Worm (Caenorhabditis elegans) whole organism, L4 larva: ENCODE measurements around the gene sri-77.
"Not testable (repeated sequence)": the region's sequence is repeated elsewhere in the genome, so short reads cannot be mapped to it uniquely, and the experiment has no call there.

ENCODE experiments used
- F26F4.8 ChIP-seq: fragments of 200-800 bp; sonication (Bioruptor generic); conservative IDR thresholded peaks from 2 replicates; pipeline ENCODE4 v1.3.6; 2022; ENCODE audit warnings: missing genetic modification characterization, missing compliant biosample characterization
- F37D6.2 ChIP-seq: sonication (generic microtip); optimal IDR thresholded peaks from 2 replicates; lab custom pipeline; 2016; ENCODE audit warnings: mild to moderate bottlenecking, missing genetic modification characterization, missing compliant biosample characterization
- F49E8.2 ChIP-seq: sonication (generic microtip); optimal IDR thresholded peaks from 2 replicates; lab custom pipeline; 2016; ENCODE audit warnings: missing compliant biosample characterization, mild to moderate bottlenecking, missing genetic modification characterization, borderline replicate concordance
- Y105C5A.15 ChIP-seq: fragments of 200-800 bp; sonication (Bioruptor generic); IDR thresholded peaks from 2 replicates; pipeline ENCODE4 v1.3.6; 2022; ENCODE audit warnings: missing genetic modification characterization, missing compliant biosample characterization
- Y75B8A.6 ChIP-seq: fragments of 200-800 bp; sonication (Bioruptor generic); IDR thresholded peaks from 2 replicates; pipeline ENCODE4 v1.3.6; 2022; ENCODE audit warnings: missing genetic modification reagents, missing genetic modification characterization, missing compliant biosample characterization
- aha-1 ChIP-seq: fragments of 150-350 bp; peaks from one replicate; lab custom pipeline; 2014; ENCODE audit warnings: missing biosample characterization, missing genetic modification characterization
- aly-2 ChIP-seq: sonication (generic microtip); optimal IDR thresholded peaks from 2 replicates; lab custom pipeline; 2018; ENCODE audit warnings: missing biosample characterization, missing genetic modification characterization
- arid-1 ChIP-seq: fragments of 200-800 bp; sonication (Bioruptor generic); conservative IDR thresholded peaks from 2 replicates; pipeline ENCODE4 v1.3.6; 2022; ENCODE audit warnings: missing genetic modification reagents, missing genetic modification characterization, missing compliant biosample characterization
- ceh-32 ChIP-seq: sonication (generic microtip); optimal IDR thresholded peaks from 2 replicates; lab custom pipeline; 2016; ENCODE audit warnings: mild to moderate bottlenecking, missing genetic modification characterization, missing compliant biosample characterization; ENCODE audit not compliant: poor library complexity
- ceh-62 ChIP-seq: sonication (generic microtip); optimal IDR thresholded peaks from 2 replicates; lab custom pipeline; 2017; ENCODE audit warnings: missing biosample characterization, missing genetic modification characterization
- ceh-82 ChIP-seq: sonication (generic microtip); optimal IDR thresholded peaks from 2 replicates; lab custom pipeline; 2017; ENCODE audit warnings: missing biosample characterization, missing genetic modification characterization
- cey-2 ChIP-seq: sonication (generic microtip); optimal IDR thresholded peaks from 3 replicates; lab custom pipeline; 2017; ENCODE audit warnings: missing genetic modification characterization, mild to moderate bottlenecking, missing compliant biosample characterization, antibody characterized with exemption, borderline replicate concordance; ENCODE audit not compliant: insufficient read depth
- daf-16 ChIP-seq, 3 experiments: sonication (generic microtip); optimal IDR thresholded peaks; 2 replicates each; lab custom pipeline; 2016 to 2017; ENCODE audit warnings: missing genetic modification characterization in 3 of 3, missing genetic modification reagents in 3 of 3, mild to moderate bottlenecking in 2 of 3, missing compliant biosample characterization in 2 of 3, missing biosample characterization in 1 of 3, moderate library complexity in 1 of 3
- daf-19 ChIP-seq: fragments of 200-800 bp; sonication (Bioruptor generic); conservative IDR thresholded peaks from 2 replicates; pipeline ENCODE4 v1.3.6; 2022; ENCODE audit warnings: missing genetic modification characterization, missing compliant biosample characterization
- fkh-10 ChIP-seq: fragments of 150-350 bp; optimal IDR thresholded peaks from 2 replicates; lab custom pipeline; 2014; ENCODE audit warnings: missing biosample characterization, missing genetic modification reagents, missing genetic modification characterization
- fos-1 ChIP-seq: fragments of 150-350 bp; optimal IDR thresholded peaks from 2 replicates; lab custom pipeline; 2014; ENCODE audit warnings: missing biosample characterization, missing genetic modification characterization
- gei-8 ChIP-seq: fragments of 200-800 bp; sonication (Bioruptor generic); optimal IDR thresholded peaks from 2 replicates; lab custom pipeline; 2018; ENCODE audit warnings: mild to moderate bottlenecking, missing genetic modification characterization, missing compliant biosample characterization
- hlh-30 ChIP-seq: sonication (generic microtip); optimal IDR thresholded peaks from 2 replicates; lab custom pipeline; 2017; ENCODE audit warnings: antibody characterized with exemption, mild to moderate bottlenecking, missing genetic modification characterization, missing compliant biosample characterization; ENCODE audit not compliant: insufficient read depth
- hmg-1.1 ChIP-seq: fragments of 200-800 bp; sonication (Bioruptor generic); IDR thresholded peaks from 2 replicates; pipeline ENCODE4 v1.3.6; 2022; ENCODE audit warnings: missing genetic modification reagents, missing genetic modification characterization, missing compliant biosample characterization
- lin-38 ChIP-seq: fragments of 200-800 bp; sonication (Bioruptor generic); IDR thresholded peaks from 2 replicates; pipeline ENCODE4 v1.3.6; 2022; ENCODE audit warnings: missing genetic modification reagents, missing genetic modification characterization, missing compliant biosample characterization
- lin-39 ChIP-seq: fragments of 150-350 bp; optimal IDR thresholded peaks from 2 replicates; lab custom pipeline; 2014; ENCODE audit warnings: missing biosample characterization, missing genetic modification reagents, missing genetic modification characterization
- lir-3 ChIP-seq: sonication (generic microtip); optimal IDR thresholded peaks from 2 replicates; lab custom pipeline; 2016; ENCODE audit warnings: mild to moderate bottlenecking, missing genetic modification characterization, missing compliant biosample characterization
- lsy-2 ChIP-seq, 2 experiments: fragments of 150-350 bp in 1 of 2; sonication (generic microtip) in 1 of 2; optimal IDR thresholded peaks; 2 replicates each; lab custom pipeline; 2014 to 2017; ENCODE audit warnings: missing biosample characterization in 2 of 2, missing genetic modification characterization in 2 of 2
- mes-2 ChIP-seq: sonication (generic microtip); optimal IDR thresholded peaks from 2 replicates; lab custom pipeline; 2016; ENCODE audit warnings: missing genotype, mild to moderate bottlenecking, missing genetic modification characterization, missing compliant biosample characterization; ENCODE audit not compliant: poor library complexity, severe bottlenecking
- mxl-2 ChIP-seq: fragments of 200-800 bp; sonication (Bioruptor generic); conservative IDR thresholded peaks from 2 replicates; pipeline ENCODE4 v1.3.6; 2022; ENCODE audit warnings: missing genetic modification reagents, missing genetic modification characterization, missing compliant biosample characterization
- nhr-11 ChIP-seq: fragments of 150-350 bp; optimal IDR thresholded peaks from 2 replicates; lab custom pipeline; 2014; ENCODE audit warnings: missing biosample characterization, missing genetic modification characterization
- nhr-111 ChIP-seq: fragments of 200-800 bp; sonication (Bioruptor generic); optimal IDR thresholded peaks from 2 replicates; lab custom pipeline; 2018; ENCODE audit warnings: mild to moderate bottlenecking, missing genetic modification characterization, missing compliant biosample characterization
- nhr-6 ChIP-seq: fragments of 150-350 bp; optimal IDR thresholded peaks from 2 replicates; lab custom pipeline; 2014; ENCODE audit warnings: missing biosample characterization, missing genetic modification characterization
- nhr-77 ChIP-seq: fragments of 150-350 bp; optimal IDR thresholded peaks from 2 replicates; lab custom pipeline; 2014; ENCODE audit warnings: missing biosample characterization, missing genetic modification characterization
- skn-1 ChIP-seq: fragments of 150-350 bp; optimal IDR thresholded peaks from 2 replicates; lab custom pipeline; 2014; ENCODE audit warnings: missing biosample characterization, missing genetic modification characterization
- tag-97 ChIP-seq: fragments of 200-800 bp; sonication (Bioruptor generic); IDR thresholded peaks from 2 replicates; pipeline ENCODE4 v1.3.6; 2022; ENCODE audit warnings: missing genetic modification characterization, missing compliant biosample characterization
- unc-130 ChIP-seq: sonication (generic microtip); optimal IDR thresholded peaks from 2 replicates; lab custom pipeline; 2016; ENCODE audit warnings: missing genetic modification reagents, missing genetic modification characterization, missing compliant biosample characterization
- unc-62 ChIP-seq, 3 experiments: fragments of 150-350 bp in 1 of 3; sonication (generic microtip); optimal IDR thresholded peaks in 2 of 3; peaks in 1 of 3; 1 replicate in 1 of 3; 2 replicates in 2 of 3; lab custom pipeline; 2014 to 2017; ENCODE audit warnings: missing biosample characterization in 3 of 3, missing genetic modification characterization in 3 of 3, missing genetic modification reagents in 3 of 3, missing genotype in 1 of 3
- zag-1 ChIP-seq: fragments of 150-350 bp; optimal IDR thresholded peaks from 2 replicates; lab custom pipeline; 2014; ENCODE audit warnings: missing biosample characterization, missing genetic modification characterization
- ztf-11 ChIP-seq: fragments of 150-350 bp; optimal IDR thresholded peaks from 2 replicates; lab custom pipeline; 2014; ENCODE audit warnings: missing biosample characterization, missing genetic modification characterization
- ztf-7 ChIP-seq: fragments of 150-350 bp; optimal IDR thresholded peaks from 2 replicates; lab custom pipeline; 2014; ENCODE audit warnings: missing biosample characterization, missing genetic modification characterization

Gene sri-77

DNA sequence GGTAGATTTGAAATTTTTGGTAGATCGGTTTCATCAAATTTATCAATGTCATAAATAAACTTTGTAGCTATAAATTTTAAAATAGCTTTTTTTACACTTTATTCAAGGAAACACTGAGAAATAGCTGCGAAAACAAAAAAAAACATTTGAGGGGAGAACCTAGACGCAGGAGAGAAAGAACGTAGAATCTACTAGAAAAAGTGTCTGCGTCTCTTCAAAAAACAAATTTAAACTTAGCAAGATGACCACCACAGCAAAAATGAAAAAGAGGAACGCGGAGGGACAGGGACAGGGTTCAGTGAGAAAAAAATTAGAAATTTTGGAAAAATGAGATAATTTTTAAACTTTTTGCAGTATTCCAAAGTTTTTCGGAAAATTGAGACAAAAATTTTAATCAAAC is 43.8 kb upstream of the sri-77 start (continued):
- TF ChIP-seq nhr-11 (tag; lab: Kevin White, UChicago): peak; percentile 19
- TF ChIP-seq unc-62 (GFP tag; optimal IDR thresholded peaks at IDR 0.05 in 1 of 2; lab: Kevin White, UChicago): no peak
- no peak for TF ChIP-seq unc-62 (tag; optimal IDR thresholded peaks at IDR 0.05; lab: Kevin White, UChicago)
- TF ChIP-seq Y75B8A.6 (GFP tag; lab: Robert Waterston, UW): no peak
- TF ChIP-seq gei-8 (GFP tag; lab: Kevin White, UChicago): no peak
- TF ChIP-seq lir-3: no peak
- TF ChIP-seq F49E8.2 (tag; lab: Kevin White, UChicago): no peak
- TF ChIP-seq nhr-111: no peak
- no peak for TF ChIP-seq F37D6.2
- TF ChIP-seq tag-97 (GFP tag; lab: Robert Waterston, UW): no peak
- peak; percentile 48; the same call in 1 of the 2 replicates for TF ChIP-seq hmg-1.1 (GFP tag; lab: Robert Waterston, UW)
- TF ChIP-seq lin-39 (tag; lab: Kevin White, UChicago): no peak
- no peak for TF ChIP-seq fkh-10 (GFP tag; lab: Kevin White, UChicago)
- no peak for TF ChIP-seq ztf-11
- TF ChIP-seq, all 104 proteins: peak for 6

DNA sequence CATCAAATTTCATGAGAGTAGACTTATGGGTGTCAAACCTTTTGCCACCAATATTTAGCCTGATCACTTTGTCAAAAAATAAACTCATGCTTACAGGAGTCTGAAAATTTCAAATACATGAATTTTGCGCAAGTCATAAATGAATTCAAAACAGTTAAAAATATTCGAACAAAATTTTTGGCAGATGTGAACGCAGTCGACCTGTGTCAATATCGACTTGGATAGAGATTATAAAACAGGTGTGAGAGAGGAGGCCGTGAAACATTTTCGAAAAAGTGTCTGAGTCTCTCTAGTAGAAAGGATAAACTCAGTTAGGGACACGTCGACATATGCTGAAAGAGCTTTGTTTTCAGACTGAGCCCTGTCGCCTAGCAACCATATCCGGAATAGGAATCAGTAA is 41.5 kb upstream of the sri-77 start, which contains the start of gene F22E5.12:
F22E5.12 (minus strand) TSS at position 101 of the 400 bp plus-strand sequence.
- TF ChIP-seq aly-2 (tag; lab: Kevin White, UChicago); skn-1 (tag; lab: Kevin White, UChicago); zag-1: not testable (repeated sequence)
- TF ChIP-seq, all 104 proteins: peak for 0; not testable (repeated sequence) for 104

ce11 chrII:2644498-2644897 is 39.3 kb upstream of the sri-77 start, which contains the start of gene F22E5.11:
TSS of gene F22E5.11 (minus strand) at chrII:2644598.
- TF ChIP-seq F37D6.2 (no peak), ceh-82 (tag; lab: Kevin White, UChicago) (no peak), daf-16 (GFP tag; optimal IDR thresholded peaks at IDR 0.05; lab: Kevin White, UChicago) (no peak), daf-16 (tag; optimal IDR thresholded peaks at IDR 0.05; lab: Kevin White, UChicago) (no peak), cey-2 (tag; lab: Kevin White, UChicago) (no peak), mxl-2 (GFP tag; lab: Robert Waterston, UW) (no peak), arid-1 (no peak), F26F4.8 (GFP tag; lab: Robert Waterston, UW) (no peak)

DNA sequence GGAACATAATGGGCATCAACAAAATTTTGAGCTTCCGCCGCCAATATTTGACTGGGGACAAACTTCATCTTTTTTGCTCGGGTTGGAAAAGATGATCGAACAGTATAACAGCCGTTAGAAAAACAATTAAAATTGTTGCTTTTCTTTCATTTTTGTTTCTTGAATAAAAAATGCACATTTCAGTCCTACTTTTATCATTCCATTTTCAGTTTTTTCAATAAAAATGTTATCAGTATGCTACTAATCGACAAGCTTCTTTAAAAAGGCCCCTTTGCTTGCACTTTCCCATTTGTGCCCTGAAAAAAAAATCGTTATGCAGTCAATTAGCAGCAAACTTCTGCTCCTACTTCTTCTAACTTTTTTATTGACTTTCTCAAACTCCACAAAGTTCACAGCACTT is 36.6 kb upstream of the sri-77 start, which contains the start of gene F22E5.7:
F22E5.7 (plus strand) TSS at position 301 of the 400 bp plus-strand sequence.
- TF ChIP-seq Y105C5A.15 (GFP tag; lab: Robert Waterston, UW) (no peak), unc-130 (GFP tag; lab: Kevin White, UChicago) (no peak), ceh-62 (tag; lab: Kevin White, UChicago) (no peak), F37D6.2 (no peak), aha-1 (tag; lab: Kevin White, UChicago) (no peak), fos-1 (tag; lab: Kevin White, UChicago) (no peak), mes-2 (tag; lab: Kevin White, UChicago) (no peak), fkh-10 (GFP tag; lab: Kevin White, UChicago) (no peak), daf-19 (GFP tag; lab: Robert Waterston, UW) (no peak), hlh-30 (no peak), lin-38 (GFP tag; lab: Robert Waterston, UW) (no peak), ceh-32 (tag; lab: Kevin White, UChicago) (no peak), lsy-2 (tag; optimal IDR thresholded peaks at IDR 0.05; lab: Kevin White, UChicago) (no peak), nhr-6 (tag; lab: Kevin White, UChicago) (no peak), nhr-77 (no peak), ztf-7 (tag; lab: Kevin White, UChicago) (no peak)
